Worm (Caenorhabditis elegans): ENCODE data around the gene Y22D7AL.9.

Gene Y22D7AL.9

DNA sequence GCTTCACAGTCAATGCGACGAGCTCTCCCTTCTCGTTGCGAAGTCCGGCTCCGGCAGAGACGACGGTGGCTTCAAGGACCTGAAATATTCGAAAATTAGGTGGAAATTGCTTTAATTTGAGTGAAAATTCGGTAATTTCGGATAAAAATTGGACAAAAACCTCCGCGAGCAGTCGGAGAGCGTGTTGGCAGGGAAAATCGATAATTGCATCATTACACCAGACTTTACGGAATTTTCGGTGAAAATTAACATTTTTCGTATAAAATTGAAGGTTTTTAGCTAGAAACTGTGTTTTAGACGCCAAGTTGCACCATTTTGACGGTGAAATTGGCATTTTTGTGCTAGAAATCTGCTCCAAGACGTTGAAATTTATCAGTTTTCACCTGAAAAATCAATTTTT lies 4.5 kb upstream of the Y22D7AL.9 start:
- no peak for TF ChIP-seq pqm-1 (tag; optimal IDR thresholded peaks at IDR 0.05)
- TF ChIP-seq ama-1 (optimal IDR thresholded peaks at IDR 0.05) = peak; percentile 7

DNA sequence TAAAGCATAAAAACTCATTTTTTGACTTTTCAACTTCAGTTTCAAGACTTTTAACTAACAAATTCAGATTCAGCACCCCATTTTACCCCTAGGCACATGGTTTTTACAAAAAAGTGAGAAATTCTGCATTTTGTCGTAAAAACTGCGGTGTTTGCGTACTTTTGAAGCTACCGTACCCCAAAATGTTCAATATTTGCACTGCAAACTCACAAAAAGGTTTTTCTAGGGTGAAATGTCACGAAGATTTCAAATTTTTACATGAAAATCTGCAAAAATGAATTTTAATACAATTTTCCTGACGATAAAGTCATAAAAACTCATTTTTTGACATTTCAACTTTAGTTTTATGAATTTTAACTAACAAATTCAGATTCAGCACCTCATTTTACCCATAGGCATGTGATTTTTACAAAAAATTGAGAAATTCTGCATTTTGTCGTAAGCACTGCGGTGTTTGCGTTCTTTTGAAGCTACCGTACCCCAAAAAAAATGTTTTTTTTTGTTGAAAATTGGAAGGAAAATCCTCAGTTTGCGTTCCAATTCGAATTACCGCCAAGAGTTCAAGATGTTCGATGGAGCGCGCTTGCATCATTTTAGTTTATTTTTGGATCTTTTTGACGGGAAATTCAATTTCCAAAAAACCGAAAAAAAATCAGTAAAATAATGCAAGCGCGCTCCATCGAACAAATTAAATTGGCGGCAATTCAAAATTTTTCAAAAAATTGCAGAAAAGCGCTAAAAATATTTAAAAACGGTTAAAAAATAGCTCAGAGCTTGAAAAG lies 2.6 kb upstream of the Y22D7AL.9 start:
- TF ChIP-seq nhr-76 (tag; optimal IDR thresholded peaks at IDR 0.05) (no peak), tbx-2 (tag; optimal IDR thresholded peaks at IDR 0.05) (no peak), egl-27 (tag; optimal IDR thresholded peaks at IDR 0.05) (no peak), nhr-43 (tag; optimal IDR thresholded peaks at IDR 0.05; ENCODE audit: poor library complexity, severe bottlenecking) (peak; percentile 55), aly-2 (tag; optimal IDR thresholded peaks at IDR 0.05) (no peak), nhr-25 (tag; optimal IDR thresholded peaks at IDR 0.05) (peak; percentile 48), nhr-12 (tag; optimal IDR thresholded peaks at IDR 0.05) (no peak), nhr-67 (tag; optimal IDR thresholded peaks at IDR 0.05) (no peak), elt-2 (tag; optimal IDR thresholded peaks at IDR 0.05) (peak; percentile 46), ztf-4 (tag; optimal IDR thresholded peaks at IDR 0.05) (peak; percentile 59), ceh-28 (tag; optimal IDR thresholded peaks at IDR 0.05) (peak; percentile 4), fos-1 (tag; optimal IDR thresholded peaks at IDR 0.05) (no peak), pha-4 (tag; optimal IDR thresholded peaks at IDR 0.05) (peak; percentile 7), eor-1 (tag; optimal IDR thresholded peaks at IDR 0.05) (no peak), ZK546.5 (tag; optimal IDR thresholded peaks at IDR 0.05) (no peak), nfya-1 (tag; optimal IDR thresholded peaks at IDR 0.05; ENCODE audit: insufficient read depth) (peak; percentile 38), lsy-12 (tag; optimal IDR thresholded peaks at IDR 0.05) (peak; percentile 42), pqm-1 (tag; optimal IDR thresholded peaks at IDR 0.05) (no peak), lin-15B (tag; optimal IDR thresholded peaks at IDR 0.05) (peak; percentile 68), nhr-23 (tag; optimal IDR thresholded peaks at IDR 0.05) (no peak), ama-1 (optimal IDR thresholded peaks at IDR 0.05) (peak; percentile 94), unc-39 (tag; optimal IDR thresholded peaks at IDR 0.05) (no peak), snpc-4 (tag; optimal IDR thresholded peaks at IDR 0.05) (no peak), sea-2 (GFP tag; optimal IDR thresholded peaks at IDR 0.05) (no peak)

DNA sequence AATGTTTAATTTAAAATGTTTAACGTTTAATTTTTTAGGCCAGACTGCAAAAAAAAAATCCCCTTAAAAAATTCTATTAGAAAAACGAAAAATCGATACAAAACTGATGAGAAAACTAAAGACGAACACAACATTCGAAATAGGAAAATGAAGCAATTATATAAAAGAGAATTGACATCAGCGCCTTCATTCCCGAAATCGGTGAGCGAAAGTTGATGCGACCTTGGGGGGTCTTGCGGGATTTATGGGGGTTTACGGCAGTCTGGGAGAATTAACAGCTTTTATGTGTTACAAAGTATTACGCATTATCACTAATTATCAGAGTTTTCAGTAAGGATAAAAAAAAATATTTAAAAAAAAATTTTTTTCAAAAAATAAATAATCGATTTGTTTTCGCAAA lies 579 bp upstream of the Y22D7AL.9 start:
- TF ChIP-seq nhr-23 (tag; optimal IDR thresholded peaks at IDR 0.05) (peak; percentile 1), nhr-76 (tag; optimal IDR thresholded peaks at IDR 0.05) (no peak), mml-1 (tag; optimal IDR thresholded peaks at IDR 0.05) (no peak), nhr-25 (tag; optimal IDR thresholded peaks at IDR 0.05) (peak; percentile 1)

DNA sequence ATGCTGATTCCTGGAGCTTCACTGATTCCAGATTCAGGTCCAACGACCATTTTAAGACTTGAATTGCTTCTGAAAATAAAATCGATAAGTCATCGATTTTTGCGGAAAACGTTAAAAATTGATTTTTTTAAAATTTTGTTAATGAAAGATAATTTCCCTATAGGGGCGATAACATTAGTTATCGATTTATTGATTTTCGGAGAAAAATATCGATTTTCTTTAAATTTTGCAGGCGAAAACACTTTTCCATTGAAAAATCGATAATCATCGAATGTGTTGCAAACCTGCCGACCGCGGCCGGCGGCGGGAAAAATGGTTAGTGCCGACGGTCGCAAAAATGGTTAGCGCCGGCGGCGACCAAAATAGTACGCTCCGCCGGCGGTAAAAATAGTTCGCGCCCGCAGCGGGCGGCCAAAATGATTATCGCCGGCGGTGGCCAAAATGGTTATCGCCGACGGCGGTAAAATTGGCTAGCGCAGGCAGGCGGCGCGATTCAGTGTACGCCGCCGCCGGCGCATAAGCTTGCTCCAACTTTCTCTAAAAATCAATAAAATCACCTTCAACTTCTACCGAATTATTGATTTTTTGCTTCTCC lies 762 bp downstream of the Y22D7AL.9 start:
- TF ChIP-seq ceh-28 (tag; optimal IDR thresholded peaks at IDR 0.05) = peak; percentile 94
- TF ChIP-seq pha-4 (tag; optimal IDR thresholded peaks at IDR 0.05) = no peak

DNA sequence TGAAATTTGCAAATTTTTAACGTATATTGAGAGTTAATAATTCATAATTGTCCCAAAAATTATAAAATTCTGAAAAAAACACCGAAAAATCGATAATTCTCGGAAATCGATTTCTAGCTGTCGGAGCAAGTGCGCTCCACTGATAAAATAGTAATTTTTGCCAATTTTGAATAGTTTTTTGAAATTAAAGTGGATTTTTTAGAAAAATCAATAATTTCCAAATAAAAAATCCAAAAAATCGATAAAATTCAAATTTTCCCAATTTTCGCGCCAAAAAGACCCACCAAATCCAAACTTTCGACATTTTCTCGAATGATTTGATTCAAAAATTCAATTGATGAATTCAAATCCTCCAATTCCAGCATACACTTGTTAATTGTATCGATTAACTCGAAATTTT lies 2.9 kb downstream of the Y22D7AL.9 start:
- TF ChIP-seq fos-1 (tag; optimal IDR thresholded peaks at IDR 0.05) = no peak
- TF ChIP-seq ceh-28 (tag; optimal IDR thresholded peaks at IDR 0.05) = peak; percentile 60
- no peak for TF ChIP-seq unc-39 (tag; optimal IDR thresholded peaks at IDR 0.05)

DNA sequence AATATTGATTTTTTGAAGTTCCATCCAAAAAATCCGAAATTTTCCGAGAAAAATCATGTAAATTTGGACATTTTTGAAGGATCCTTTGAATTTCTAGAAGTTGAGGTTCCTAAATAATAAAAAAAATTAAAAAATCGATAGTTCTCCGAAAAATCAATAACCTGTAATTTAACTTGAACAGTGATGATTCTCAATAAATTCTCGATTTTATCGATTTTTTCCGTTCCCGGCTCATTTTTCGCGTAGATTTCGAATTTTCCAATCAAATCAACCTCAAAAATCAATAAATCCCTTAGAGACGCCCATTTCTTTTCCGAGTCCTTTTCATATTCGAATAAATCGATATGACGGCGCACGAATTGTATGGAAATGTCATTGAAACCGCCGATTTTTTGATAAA lies 6.2 kb downstream of the Y22D7AL.9 start:
- TF ChIP-seq ceh-28 (tag; optimal IDR thresholded peaks at IDR 0.05) (peak; percentile 74), ZK546.5 (tag; optimal IDR thresholded peaks at IDR 0.05) (no peak)

DNA sequence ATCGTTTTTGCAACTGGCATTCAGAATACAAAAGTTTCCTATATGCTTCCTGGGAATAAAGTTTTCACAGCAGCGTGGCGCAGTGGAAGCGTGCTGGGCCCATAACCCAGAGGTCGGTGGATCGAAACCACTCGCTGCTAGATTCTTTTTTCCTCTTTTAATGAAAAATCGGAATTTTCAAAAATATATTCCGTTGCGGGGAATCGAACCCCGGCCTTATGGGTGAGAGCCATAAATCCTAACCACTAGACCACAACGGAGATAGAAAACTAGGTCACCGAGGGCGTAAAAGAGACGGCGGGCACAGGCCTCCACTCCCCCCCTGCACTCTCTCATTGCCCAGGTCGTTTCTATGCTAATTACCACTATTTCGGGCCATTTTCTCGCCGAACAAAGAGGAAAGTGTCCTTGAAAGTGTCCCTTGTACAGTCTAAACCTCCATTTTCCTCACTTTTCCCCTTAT lies 9.3 kb downstream of the Y22D7AL.9 start, which contains the start of gene Y22D7AL.6:
TSS of gene Y22D7AL.6 (plus strand) at position 413 of the 463 bp plus-strand sequence.
- TF ChIP-seq egl-27 (tag; optimal IDR thresholded peaks at IDR 0.05) (peak; percentile 28), nhr-28 (tag; optimal IDR thresholded peaks at IDR 0.05) (no peak), hmg-11 (tag; optimal IDR thresholded peaks at IDR 0.05) (peak; percentile 45), lin-15B (tag; optimal IDR thresholded peaks at IDR 0.05) (peak; percentile 2), ztf-11 (tag; optimal IDR thresholded peaks at IDR 0.05) (no peak), fos-1 (tag; optimal IDR thresholded peaks at IDR 0.05) (no peak), elt-2 (tag; optimal IDR thresholded peaks at IDR 0.05) (peak; percentile 37), nfya-1 (tag; optimal IDR thresholded peaks at IDR 0.05; ENCODE audit: insufficient read depth) (peak; percentile 32), nhr-23 (tag; optimal IDR thresholded peaks at IDR 0.05) (peak; percentile 33), skn-1 (tag; optimal IDR thresholded peaks at IDR 0.05) (no peak), nhr-77 (tag; optimal IDR thresholded peaks at IDR 0.05) (peak; percentile 8), snpc-4 (tag; optimal IDR thresholded peaks at IDR 0.05) (no peak), nhr-25 (tag; optimal IDR thresholded peaks at IDR 0.05) (peak; percentile 43), nhr-43 (tag; optimal IDR thresholded peaks at IDR 0.05; ENCODE audit: poor library complexity, severe bottlenecking) (peak; percentile 37), lsy-12 (tag; optimal IDR thresholded peaks at IDR 0.05) (peak; percentile 58)
